Worm (Caenorhabditis elegans): ENCODE data around the gene pals-17.

DNA sequence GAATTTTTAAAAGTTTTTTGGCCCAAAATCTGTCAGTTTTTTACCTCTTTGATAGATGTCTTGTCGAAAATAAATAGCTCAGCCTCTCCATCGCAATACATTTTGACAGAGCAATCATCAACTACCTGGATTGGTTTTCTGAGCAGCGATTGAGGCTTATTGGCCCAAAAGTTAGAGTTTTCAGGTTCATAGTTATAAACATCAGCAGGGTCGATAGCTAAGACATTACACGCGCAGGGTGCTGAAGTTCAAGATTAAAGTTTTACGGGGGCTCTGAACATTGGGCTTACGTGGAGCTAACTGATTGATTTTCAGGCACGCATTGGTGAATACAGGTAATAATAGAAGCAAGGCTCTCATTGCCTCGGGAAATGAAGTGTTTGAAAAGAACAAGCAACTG is 32.0 kb downstream of the pals-17 start, which contains the start of gene Y82E9BR.9:
- TF ChIP-seq unc-62 (GFP tag; optimal IDR thresholded peaks at IDR 0.05) (no peak), unc-39 (tag; optimal IDR thresholded peaks at IDR 0.05) (no peak), ZK546.5 (tag; optimal IDR thresholded peaks at IDR 0.05) (no peak)
